Worm (Caenorhabditis elegans) whole organism, L3 larva: Measurements from ENCODE around the gene B0454.26.

ENCODE experiments used
- R02D3.7 ChIP-seq: fragments of 150-350 bp; optimal IDR thresholded peaks from 2 replicates; lab custom pipeline; 2014; ENCODE audit warnings: missing biosample characterization, missing genetic modification characterization
- aly-2 ChIP-seq: fragments of 150-350 bp; optimal IDR thresholded peaks from 2 replicates; lab custom pipeline; 2014; ENCODE audit warnings: missing biosample characterization, missing genetic modification characterization
- ceh-16 ChIP-seq: sonication (generic microtip); optimal IDR thresholded peaks from 2 replicates; lab custom pipeline; 2017; ENCODE audit warnings: missing biosample characterization, missing genetic modification characterization
- ceh-28 ChIP-seq: fragments of 150-350 bp; optimal IDR thresholded peaks from 2 replicates; lab custom pipeline; 2014; ENCODE audit warnings: missing biosample characterization, missing genetic modification reagents, missing genetic modification characterization
- ceh-82 ChIP-seq: fragments of 150-350 bp; optimal IDR thresholded peaks from 2 replicates; lab custom pipeline; 2014; ENCODE audit warnings: missing biosample characterization, missing genetic modification characterization
- ceh-9 ChIP-seq: sonication (generic microtip); optimal IDR thresholded peaks from 2 replicates; lab custom pipeline; 2018; ENCODE audit warnings: missing biosample characterization, missing genetic modification characterization
- daf-12 ChIP-seq: fragments of 150-350 bp; optimal IDR thresholded peaks from 2 replicates; lab custom pipeline; 2014; ENCODE audit warnings: missing biosample characterization, missing genetic modification reagents, missing genetic modification characterization
- egl-5 ChIP-seq: fragments of 150-350 bp; optimal IDR thresholded peaks from 2 replicates; lab custom pipeline; 2017; ENCODE audit warnings: missing biosample characterization, missing genetic modification reagents, missing genetic modification characterization, inconsistent platforms
- elt-1 ChIP-seq: fragments of 150-350 bp; optimal IDR thresholded peaks from 2 replicates; lab custom pipeline; 2014; ENCODE audit warnings: missing biosample characterization, missing genetic modification characterization
- elt-3 ChIP-seq, 3 experiments: fragments of 150-350 bp in 1 of 3; sonication (generic microtip) in 2 of 3; optimal IDR thresholded peaks; 2 replicates in 2 of 3; 4 replicates in 1 of 3; lab custom pipeline; 2014 to 2017; ENCODE audit warnings: missing biosample characterization in 3 of 3, missing genetic modification characterization in 3 of 3
- eor-1 ChIP-seq, 2 experiments: fragments of 150-350 bp; optimal IDR thresholded peaks; 2 replicates each; lab custom pipeline; 2014 to 2018; ENCODE audit warnings: missing biosample characterization in 2 of 2, missing genetic modification characterization in 2 of 2
- fkh-10 ChIP-seq: sonication (generic microtip); optimal IDR thresholded peaks from 2 replicates; lab custom pipeline; 2017; ENCODE audit warnings: missing biosample characterization, missing genetic modification reagents, missing genetic modification characterization
- fos-1 ChIP-seq: fragments of 150-350 bp; optimal IDR thresholded peaks from 2 replicates; lab custom pipeline; 2014; ENCODE audit warnings: missing biosample characterization, missing genetic modification characterization
- jun-1 ChIP-seq: fragments of 150-350 bp; optimal IDR thresholded peaks from 2 replicates; lab custom pipeline; 2014; ENCODE audit warnings: missing biosample characterization, missing genetic modification reagents, missing genetic modification characterization
- lsy-12 ChIP-seq: sonication (generic microtip); optimal IDR thresholded peaks from 2 replicates; lab custom pipeline; 2016; ENCODE audit warnings: mild to moderate bottlenecking, missing genetic modification characterization, missing compliant biosample characterization
- mdl-1 ChIP-seq: fragments of 150-350 bp; optimal IDR thresholded peaks from 2 replicates; lab custom pipeline; 2014; ENCODE audit warnings: missing biosample characterization, missing genetic modification characterization
- mml-1 ChIP-seq: fragments of 150-350 bp; sonication (generic microtip); optimal IDR thresholded peaks from 3 replicates; lab custom pipeline; 2014; ENCODE audit warnings: missing biosample characterization, missing genetic modification characterization
- nfya-1 ChIP-seq: sonication (generic microtip); optimal IDR thresholded peaks from 2 replicates; lab custom pipeline; 2017; ENCODE audit warnings: missing genetic modification characterization, mild to moderate bottlenecking, missing compliant biosample characterization, antibody characterized with exemption, moderate library complexity; ENCODE audit not compliant: insufficient read depth
- nhr-11 ChIP-seq: fragments of 150-350 bp; optimal IDR thresholded peaks from 2 replicates; lab custom pipeline; 2014; ENCODE audit warnings: missing biosample characterization, missing genetic modification characterization
- nhr-12 ChIP-seq: fragments of 150-350 bp; optimal IDR thresholded peaks from 2 replicates; lab custom pipeline; 2014; ENCODE audit warnings: missing biosample characterization, missing genetic modification characterization
- nhr-23 ChIP-seq: fragments of 150-350 bp; optimal IDR thresholded peaks from 2 replicates; lab custom pipeline; 2014; ENCODE audit warnings: missing biosample characterization, missing genetic modification reagents, missing genetic modification characterization
- nhr-25 ChIP-seq: sonication (generic microtip); optimal IDR thresholded peaks from 2 replicates; lab custom pipeline; 2017; ENCODE audit warnings: missing biosample characterization, missing genetic modification characterization
- nhr-43 ChIP-seq: sonication (generic microtip); optimal IDR thresholded peaks from 2 replicates; lab custom pipeline; 2016; ENCODE audit warnings: mild to moderate bottlenecking, missing genetic modification characterization, missing compliant biosample characterization; ENCODE audit not compliant: poor library complexity, severe bottlenecking
- nhr-77 ChIP-seq: fragments of 150-350 bp; optimal IDR thresholded peaks from 2 replicates; lab custom pipeline; 2014; ENCODE audit warnings: missing biosample characterization, missing genetic modification characterization
- pqm-1 ChIP-seq: fragments of 150-350 bp; optimal IDR thresholded peaks from 2 replicates; lab custom pipeline; 2017; ENCODE audit warnings: missing biosample characterization, missing genetic modification characterization, inconsistent platforms
- sea-2 ChIP-seq: fragments of 150-350 bp; sonication (generic microtip); optimal IDR thresholded peaks from 4 replicates; lab custom pipeline; 2014; ENCODE audit warnings: missing biosample characterization, missing genetic modification reagents, missing genetic modification characterization
- skn-1 ChIP-seq: fragments of 150-350 bp; optimal IDR thresholded peaks from 2 replicates; lab custom pipeline; 2014; ENCODE audit warnings: missing biosample characterization, missing genetic modification characterization
- snpc-4 ChIP-seq: fragments of 150-350 bp; optimal IDR thresholded peaks from 2 replicates; lab custom pipeline; 2014; ENCODE audit warnings: missing biosample characterization, missing genetic modification characterization
- unc-39 ChIP-seq: sonication (generic microtip); optimal IDR thresholded peaks from 4 replicates; lab custom pipeline; 2017; ENCODE audit warnings: missing biosample characterization, missing genetic modification characterization
- unc-62 ChIP-seq: fragments of 150-350 bp; sonication (generic microtip); optimal IDR thresholded peaks from 4 replicates; lab custom pipeline; 2014; ENCODE audit warnings: missing biosample characterization, missing genetic modification reagents, missing genetic modification characterization
- zag-1 ChIP-seq: fragments of 150-350 bp; optimal IDR thresholded peaks from 2 replicates; lab custom pipeline; 2014; ENCODE audit warnings: missing biosample characterization, missing genetic modification characterization
- ztf-11 ChIP-seq: fragments of 150-350 bp; optimal IDR thresholded peaks from 2 replicates; lab custom pipeline; 2014; ENCODE audit warnings: missing biosample characterization, missing genetic modification characterization
- ztf-4 ChIP-seq: fragments of 150-350 bp; optimal IDR thresholded peaks from 2 replicates; lab custom pipeline; 2014; ENCODE audit warnings: missing biosample characterization, missing genetic modification characterization

B0454.26 gene

DNA sequence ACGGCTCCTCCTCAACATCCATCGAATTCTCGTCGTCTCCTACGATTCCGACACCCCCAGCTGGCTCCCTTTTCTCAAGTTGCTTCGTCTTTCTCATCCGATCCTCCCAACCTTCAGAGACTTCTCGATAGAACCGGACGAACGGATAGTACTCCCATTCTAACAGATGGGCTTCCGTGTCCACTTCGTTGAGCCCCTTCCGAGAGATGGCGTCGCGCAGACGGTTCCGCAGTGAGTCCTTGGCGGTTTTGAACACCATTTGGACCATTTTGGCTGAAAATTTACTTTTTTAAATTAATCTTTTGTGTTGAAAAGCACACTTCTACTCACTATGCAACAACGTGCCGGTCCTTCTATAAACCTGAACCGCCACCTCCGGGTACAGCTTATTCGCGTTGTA is 15.3 kb upstream of the B0454.26 start:
- no peak for TF ChIP-seq ceh-16

DNA sequence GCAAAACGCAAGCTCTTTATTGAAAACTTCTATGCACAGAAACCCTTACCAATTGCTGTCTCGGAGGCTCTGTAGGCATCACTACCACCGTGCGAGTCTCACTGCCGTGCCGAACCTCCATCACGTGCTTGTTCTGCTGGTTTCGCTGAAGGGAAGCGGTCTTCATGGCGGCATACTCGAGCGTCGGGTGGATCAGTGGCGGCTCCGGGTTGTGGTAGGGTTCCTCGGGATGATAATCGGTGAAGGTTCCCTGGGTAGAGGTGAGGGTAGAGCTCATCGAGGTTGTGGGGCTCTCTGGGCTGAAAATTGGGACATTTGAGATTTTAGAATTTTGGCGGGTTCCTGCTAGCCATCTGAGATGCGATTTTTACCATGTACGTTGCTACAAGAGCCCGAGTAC is 14.5 kb upstream of the B0454.26 start:
- TF ChIP-seq ztf-4 (no peak), R02D3.7 (tag; lab: Kevin White, UChicago) (no peak), jun-1 (tag; lab: Kevin White, UChicago) (no peak), ceh-9 (tag; lab: Kevin White, UChicago) (no peak), sea-2 (GFP tag; lab: Kevin White, UChicago) (no peak), ztf-11 (tag; lab: Kevin White, UChicago) (no peak), pqm-1 (tag; lab: Kevin White, UChicago) (no peak), mdl-1 (tag; lab: Kevin White, UChicago) (no peak), lsy-12 (tag; lab: Kevin White, UChicago) (no peak), fkh-10 (GFP tag; lab: Kevin White, UChicago) (no peak), nhr-43 (tag; lab: Kevin White, UChicago) (no peak), nhr-23 (no peak), skn-1 (tag; lab: Kevin White, UChicago) (no peak), nhr-25 (no peak), eor-1 (tag; optimal IDR thresholded peaks at IDR 0.05; lab: Kevin White, UChicago) (no peak), daf-12 (tag; lab: Kevin White, UChicago) (no peak), nhr-11 (tag; lab: Kevin White, UChicago) (no peak), zag-1 (tag; lab: Kevin White, UChicago) (no peak), ceh-82 (tag; lab: Kevin White, UChicago) (no peak), fos-1 (tag; lab: Kevin White, UChicago) (no peak)
- TF ChIP-seq, all 47 proteins: peak for 0

DNA sequence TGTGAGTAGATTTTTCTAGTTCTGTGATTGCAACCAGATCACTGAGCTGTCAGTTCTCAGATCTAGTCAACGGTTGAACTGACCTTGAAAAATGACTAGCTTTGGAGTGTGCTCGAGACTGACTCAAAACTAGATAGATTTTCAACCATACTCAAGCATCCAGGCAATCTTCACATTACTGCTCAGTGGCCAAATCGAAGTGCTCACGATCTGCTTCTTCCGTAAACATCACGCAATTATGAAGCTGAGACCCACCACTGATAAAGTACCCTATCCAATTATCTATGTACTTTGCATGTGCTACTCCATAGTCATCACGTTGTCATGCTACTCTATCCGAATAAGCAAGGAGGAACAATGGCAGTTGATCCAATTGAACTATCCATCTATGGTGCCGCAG is 13.0 kb upstream of the B0454.26 start:
- TF ChIP-seq ceh-28 (tag; lab: Kevin White, UChicago): no peak
- no peak for TF ChIP-seq unc-62 (GFP tag; lab: Kevin White, UChicago)
- TF ChIP-seq snpc-4: no peak
- TF ChIP-seq ceh-16: no peak
- no peak for TF ChIP-seq nhr-12 (tag; lab: Kevin White, UChicago)
- no peak for TF ChIP-seq sea-2 (GFP tag; lab: Kevin White, UChicago)
- no peak for TF ChIP-seq unc-39 (tag; lab: Kevin White, UChicago)
- TF ChIP-seq R02D3.7 (tag; lab: Kevin White, UChicago): no peak

ce11 chrII:3050703-3051102 is 12.3 kb upstream of the B0454.26 start, which contains the start of gene sri-31:
sri-31 (plus strand) TSS chrII:3051003.
- TF ChIP-seq mml-1 (tag; lab: Kevin White, UChicago): no peak
- no peak for TF ChIP-seq fkh-10 (GFP tag; lab: Kevin White, UChicago)
- TF ChIP-seq elt-3 (tag; optimal IDR thresholded peaks at IDR 0.05; lab: Kevin White, UChicago): no peak

DNA sequence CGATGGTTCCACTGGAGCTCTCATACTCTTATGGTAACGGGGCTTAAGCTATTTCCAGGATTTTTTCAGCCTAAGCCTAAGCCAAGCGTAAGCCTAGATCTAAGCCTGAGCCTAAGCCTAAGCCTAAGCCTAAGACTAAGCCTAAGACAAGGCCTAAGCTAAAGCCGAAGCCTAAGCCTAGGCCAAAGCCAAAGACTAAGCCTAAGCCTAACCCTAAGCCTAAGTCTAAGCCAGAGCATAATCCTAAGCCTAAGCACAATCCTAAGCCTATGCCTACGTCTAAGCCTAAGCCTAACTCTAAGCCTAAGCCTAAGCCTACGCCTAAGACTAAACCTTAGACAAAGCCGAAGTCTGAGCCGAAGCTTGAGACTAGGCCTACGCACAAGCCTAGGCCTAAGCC is 10.6 kb upstream of the B0454.26 start:
- TF ChIP-seq nfya-1 (tag; lab: Kevin White, UChicago) (no peak), elt-3 (tag; optimal IDR thresholded peaks at IDR 0.05; lab: Kevin White, UChicago) (no peak), fos-1 (tag; lab: Kevin White, UChicago) (no peak), pqm-1 (tag; lab: Kevin White, UChicago) (no peak), R02D3.7 (tag; lab: Kevin White, UChicago) (no peak), aly-2 (tag; lab: Kevin White, UChicago) (no peak), elt-1 (tag; lab: Kevin White, UChicago) (no peak), lsy-12 (tag; lab: Kevin White, UChicago) (no peak), nhr-12 (tag; lab: Kevin White, UChicago) (no peak), daf-12 (tag; lab: Kevin White, UChicago) (no peak), nhr-77 (no peak), snpc-4 (no peak), egl-5 (tag; lab: Kevin White, UChicago) (no peak), skn-1 (tag; lab: Kevin White, UChicago) (no peak), unc-39 (tag; lab: Kevin White, UChicago) (no peak), ceh-82 (tag; lab: Kevin White, UChicago) (no peak), mdl-1 (tag; lab: Kevin White, UChicago) (no peak), unc-62 (GFP tag; lab: Kevin White, UChicago) (no peak), eor-1 (tag; optimal IDR thresholded peaks at IDR 0.05; lab: Kevin White, UChicago) (no peak)
